Worm (Caenorhabditis elegans) whole organism, L1 larva: ENCODE measurements around the gene lec-10.

ENCODE experiments used
- ces-1 ChIP-seq: fragments of 150-350 bp; optimal IDR thresholded peaks from 2 replicates; lab custom pipeline; 2014; ENCODE audit warnings: missing biosample characterization, missing genetic modification reagents, missing genetic modification characterization
- nhr-76 ChIP-seq: sonication (generic microtip); optimal IDR thresholded peaks from 2 replicates; lab custom pipeline; 2017; ENCODE audit warnings: missing biosample characterization, missing genetic modification characterization
- snpc-4 ChIP-seq: fragments of 150-350 bp; optimal IDR thresholded peaks from 2 replicates; lab custom pipeline; 2014; ENCODE audit warnings: missing biosample characterization, missing genetic modification characterization
- tbx-2 ChIP-seq: sonication (generic microtip); optimal IDR thresholded peaks from 2 replicates; lab custom pipeline; 2016; ENCODE audit warnings: missing genetic modification characterization, missing compliant biosample characterization
- tlp-1 ChIP-seq: fragments of 150-350 bp; optimal IDR thresholded peaks from 2 replicates; lab custom pipeline; 2014; ENCODE audit warnings: missing biosample characterization, missing genetic modification characterization

ce11 chrV:6487878-6488277 is 1.0 kb downstream of the lec-10 start:
- TF ChIP-seq tbx-2 (tag; lab: Kevin White, UChicago) (no peak), snpc-4 (no peak), ces-1 (GFP tag; lab: Kevin White, UChicago) (no peak), nhr-76 (no peak), tlp-1 (no peak)
